Fruit fly (Drosophila melanogaster) whole organism, wandering third instar larva: ENCODE results near the gene CG42750.

Experiments used
- jim ChIP-seq: fragments of 175-275, 200-325 bp; sonication (Bioruptor generic); optimal IDR thresholded peaks from 2 replicates; lab custom pipeline; 2016; ENCODE audit warnings: missing biosample characterization, mild to moderate bottlenecking, missing genetic modification characterization
- usp ChIP-seq: fragments of >200 bp; optimal IDR thresholded peaks from 2 replicates; lab custom pipeline; 2017; ENCODE audit warnings: missing biosample characterization, missing genetic modification characterization

DNA sequence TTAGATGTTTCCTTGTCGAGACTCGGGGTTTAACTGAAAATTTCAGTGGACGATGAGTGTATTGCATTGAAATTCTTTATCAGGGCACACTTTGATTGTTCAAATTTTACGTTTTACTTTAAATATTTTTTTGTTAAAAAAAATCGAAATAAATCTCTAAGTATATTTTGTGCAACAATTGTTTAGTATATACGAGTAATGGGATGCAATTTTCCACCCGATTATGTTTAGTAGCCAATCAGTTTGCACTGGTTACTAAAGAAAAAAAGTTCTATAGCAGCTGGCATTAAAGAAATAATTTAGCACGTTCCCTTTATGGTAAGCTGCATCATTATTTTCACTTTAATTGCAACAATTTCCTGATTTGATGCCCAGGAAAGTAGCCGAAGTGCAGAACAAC lies 17.7 kb downstream of the CG42750 start, which contains the start of gene CG31788:
- TF ChIP-seq usp (GFP tag; lab: Kevin White, UChicago) (no peak), jim (GFP tag; lab: Kevin White, UChicago) (no peak)
